Fruit fly (Drosophila melanogaster) whole organism, embryonic: ENCODE results near the gene Nepl13.

Source experiments
- Aef1 ChIP-seq: fragments of 200-800 bp; sonication (Bioruptor generic); IDR thresholded peaks from 3 replicates; pipeline ENCODE4 v1.3.6; 2022; ENCODE audit warnings: missing biosample characterization, missing genetic modification characterization
- Antp ChIP-seq: fragments of 200-800 bp; sonication (Bioruptor generic); optimal IDR thresholded peaks from 3 replicates; lab custom pipeline; 2016; ENCODE audit warnings: missing biosample characterization, missing genetic modification characterization
- Bgb ChIP-seq: fragments of 200-800 bp; sonication (Bioruptor generic); IDR thresholded peaks from 2 replicates; pipeline ENCODE4 v1.3.6; 2022; ENCODE audit warnings: missing biosample characterization, missing genetic modification characterization; ENCODE audit not compliant: partially characterized antibody
- CG10543 ChIP-seq: fragments of 200-800 bp; sonication (Bioruptor generic); optimal IDR thresholded peaks from 3 replicates; lab custom pipeline; 2017; ENCODE audit warnings: missing biosample characterization, mild to moderate bottlenecking, missing genetic modification characterization, moderate library complexity
- CG10565 ChIP-seq: fragments of 200-800 bp; sonication (Bioruptor generic); optimal IDR thresholded peaks from 3 replicates; lab custom pipeline; 2016; ENCODE audit warnings: missing biosample characterization, mild to moderate bottlenecking, missing genetic modification characterization
- CG13287 ChIP-seq: fragments of 200-800 bp; sonication (Bioruptor generic); IDR thresholded peaks from 2 replicates; pipeline ENCODE4 v1.3.6; 2022; ENCODE audit warnings: missing biosample characterization, missing genetic modification characterization; ENCODE audit not compliant: partially characterized antibody
- CG13424 ChIP-seq: fragments of 200-800 bp; sonication (Bioruptor generic); optimal IDR thresholded peaks from 2 replicates; lab custom pipeline; 2019; ENCODE audit warnings: missing biosample characterization, mild to moderate bottlenecking, missing genetic modification characterization, moderate library complexity
- CG1529 ChIP-seq: fragments of 200-800 bp; sonication (Bioruptor generic); optimal IDR thresholded peaks from 3 replicates; lab custom pipeline; 2018; ENCODE audit warnings: missing biosample characterization, missing genetic modification characterization
- CG1603 ChIP-seq: fragments of 200-800 bp; sonication (Bioruptor generic); optimal IDR thresholded peaks from 2 replicates; lab custom pipeline; 2019; ENCODE audit warnings: missing biosample characterization, mild to moderate bottlenecking, missing genetic modification characterization, moderate library complexity
- CG16779 ChIP-seq: fragments of 200-800 bp; sonication (Bioruptor generic); IDR thresholded peaks from 2 replicates; pipeline ENCODE4 v1.3.6; 2022; ENCODE audit warnings: missing biosample characterization, missing genetic modification characterization
- CG18262 ChIP-seq: fragments of 200-800 bp; optimal IDR thresholded peaks from 3 replicates; lab custom pipeline; 2019; ENCODE audit warnings: missing biosample characterization, mild to moderate bottlenecking, missing genetic modification characterization, moderate library complexity
- CG31365 ChIP-seq: fragments of 200-800 bp; sonication (Bioruptor generic); optimal IDR thresholded peaks from 2 replicates; lab custom pipeline; 2018; ENCODE audit warnings: missing biosample characterization, mild to moderate bottlenecking, missing genetic modification characterization
- CG3847 ChIP-seq: fragments of 200-800 bp; sonication (Bioruptor generic); IDR thresholded peaks from 2 replicates; pipeline ENCODE4 v1.3.6; 2022; ENCODE audit warnings: missing biosample characterization, missing genetic modification characterization
- CG4707 ChIP-seq: fragments of 200-800 bp; sonication (Bioruptor generic); optimal IDR thresholded peaks from 2 replicates; lab custom pipeline; 2018; ENCODE audit warnings: missing biosample characterization, mild to moderate bottlenecking, missing genetic modification characterization, moderate library complexity
- CG7745 ChIP-seq: fragments of 200-800 bp; sonication (Bioruptor generic); optimal IDR thresholded peaks from 2 replicates; lab custom pipeline; 2018; ENCODE audit warnings: missing biosample characterization, mild to moderate bottlenecking, missing genetic modification characterization, moderate library complexity
- CG9215 ChIP-seq: fragments of 200-800 bp; sonication (Bioruptor generic); IDR thresholded peaks from 2 replicates; pipeline ENCODE4 v1.3.6; 2022; ENCODE audit warnings: missing biosample characterization, missing genetic modification characterization
- CTCF ChIP-seq: fragments of 200-800 bp; sonication (Bioruptor generic); optimal IDR thresholded peaks from 2 replicates; lab custom pipeline; 2017; ENCODE audit warnings: missing biosample characterization, mild to moderate bottlenecking, missing genetic modification characterization, moderate library complexity
- Camta ChIP-seq: fragments of 200-800 bp; sonication (Bioruptor generic); optimal IDR thresholded peaks from 2 replicates; lab custom pipeline; 2016; ENCODE audit warnings: missing biosample characterization, missing genetic modification characterization
- D ChIP-seq, 2 experiments: fragments of 200-800 bp in 1 of 2; fragments of >200 bp in 1 of 2; sonication (Bioruptor generic) in 1 of 2; optimal IDR thresholded peaks; 2 replicates in 1 of 2; 3 replicates in 1 of 2; lab custom pipeline; 2017; ENCODE audit warnings: mild to moderate bottlenecking in 1 of 2, missing biosample characterization in 1 of 2, missing genetic modification characterization in 1 of 2, missing genetic modification reagents in 1 of 2
- E2f2 ChIP-seq: fragments of 200-800 bp; sonication (Bioruptor generic); IDR thresholded peaks from 2 replicates; pipeline ENCODE4 v1.3.6; 2022; ENCODE audit warnings: missing biosample characterization, missing genetic modification characterization
- Med ChIP-seq: fragments of 200-800 bp; sonication (Bioruptor generic); peaks from one replicate; lab custom pipeline; 2016; ENCODE audit warnings: missing biosample characterization, missing genetic modification characterization, mild to moderate bottlenecking, inconsistent platforms, moderate library complexity
- Meics ChIP-seq: fragments of 200-800 bp; sonication (Bioruptor generic); optimal IDR thresholded peaks from 2 replicates; lab custom pipeline; 2017; ENCODE audit warnings: missing biosample characterization, mild to moderate bottlenecking, missing genetic modification characterization
- NC2β ChIP-seq: fragments of 200-800 bp; sonication (Bioruptor generic); optimal IDR thresholded peaks from 2 replicates; lab custom pipeline; 2016; ENCODE audit warnings: missing biosample characterization, missing genetic modification characterization
- Taf1 ChIP-seq: fragments of 200-800 bp; sonication (Bioruptor generic); IDR thresholded peaks from 2 replicates; pipeline ENCODE4 v1.3.6; 2022; ENCODE audit warnings: missing biosample characterization, missing genetic modification characterization
- ac ChIP-seq: fragments of 200-800 bp; sonication (Bioruptor generic); optimal IDR thresholded peaks from 3 replicates; lab custom pipeline; 2017; ENCODE audit warnings: missing biosample characterization, mild to moderate bottlenecking, missing genetic modification characterization
- ap ChIP-seq: fragments of 200-800 bp; sonication (Bioruptor generic); IDR thresholded peaks from 2 replicates; pipeline ENCODE4 v1.3.6; 2022; ENCODE audit warnings: missing biosample characterization, missing genetic modification characterization
- ase ChIP-seq: fragments of 200-800 bp; sonication (Bioruptor generic); IDR thresholded peaks from 3 replicates; pipeline ENCODE4 v1.3.6; 2022; ENCODE audit warnings: missing biosample characterization, missing genetic modification characterization
- bbx ChIP-seq: fragments of 200-800 bp; sonication (Bioruptor generic); IDR thresholded peaks from 2 replicates; pipeline ENCODE4 v1.3.6; 2022; ENCODE audit warnings: missing biosample characterization, missing genetic modification characterization; ENCODE audit not compliant: partially characterized antibody
- bowl ChIP-seq: fragments of 200-800 bp; sonication (Bioruptor generic); IDR thresholded peaks from 2 replicates; pipeline ENCODE4 v1.3.6; 2022; ENCODE audit warnings: missing biosample characterization, missing genetic modification characterization
- disco-r ChIP-seq: fragments of 200-800 bp; sonication (Bioruptor generic); optimal IDR thresholded peaks from 2 replicates; lab custom pipeline; 2016; ENCODE audit warnings: missing biosample characterization, missing genetic modification characterization
- gcm ChIP-seq: fragments of 200-800 bp; sonication (Bioruptor generic); optimal IDR thresholded peaks from 2 replicates; lab custom pipeline; 2019; ENCODE audit warnings: missing biosample characterization, mild to moderate bottlenecking, missing genetic modification characterization, moderate library complexity
- hb ChIP-seq: fragments of 200-800 bp; sonication (Bioruptor generic); IDR thresholded peaks from 3 replicates; pipeline ENCODE4 v1.3.6; 2022; ENCODE audit warnings: missing biosample characterization, missing genetic modification characterization; ENCODE audit not compliant: partially characterized antibody
- insv ChIP-seq, 2 experiments: fragments of 200-800 bp; sonication (Bioruptor generic); optimal IDR thresholded peaks; 3 replicates each; lab custom pipeline; 2016 to 2018; ENCODE audit warnings: missing biosample characterization in 2 of 2, missing genetic modification characterization in 2 of 2
- inv ChIP-seq: fragments of 200-800 bp; sonication (Bioruptor generic); IDR thresholded peaks from 2 replicates; pipeline ENCODE4 v1.3.6; 2022; ENCODE audit warnings: missing biosample characterization, missing genetic modification characterization; ENCODE audit not compliant: partially characterized antibody
- oc ChIP-seq: fragments of 200-800 bp; sonication (Bioruptor generic); optimal IDR thresholded peaks from 2 replicates; lab custom pipeline; 2018; ENCODE audit warnings: missing biosample characterization, mild to moderate bottlenecking, missing genetic modification characterization, moderate library complexity
- pho ChIP-seq: fragments of 200-800 bp; sonication (Bioruptor generic); optimal IDR thresholded peaks from 2 replicates; lab custom pipeline; 2016; ENCODE audit warnings: missing biosample characterization, missing genetic modification characterization
- pum ChIP-seq: fragments of 200-800 bp; sonication (Bioruptor generic); optimal IDR thresholded peaks from 2 replicates; lab custom pipeline; 2016; ENCODE audit warnings: missing biosample characterization, missing genetic modification characterization
- ranshi ChIP-seq: fragments of 200-800 bp; sonication (Bioruptor generic); IDR thresholded peaks from 2 replicates; pipeline ENCODE4 v1.3.6; 2022; ENCODE audit warnings: missing biosample characterization, missing genetic modification characterization
- repo ChIP-seq: fragments of 200-800 bp; sonication (Bioruptor generic); optimal IDR thresholded peaks from 2 replicates; lab custom pipeline; 2016; ENCODE audit warnings: missing biosample characterization, missing genetic modification characterization
- scrt ChIP-seq: fragments of 200-800 bp; sonication (Bioruptor generic); optimal IDR thresholded peaks from 2 replicates; lab custom pipeline; 2018; ENCODE audit warnings: missing biosample characterization, mild to moderate bottlenecking, missing genetic modification characterization, moderate library complexity
- so ChIP-seq: fragments of 200-800 bp; sonication (Bioruptor generic); IDR thresholded peaks from 3 replicates; pipeline ENCODE4 v1.3.6; 2022; ENCODE audit warnings: missing biosample characterization, missing genetic modification characterization
- stc ChIP-seq: fragments of 200-800 bp; sonication (Bioruptor generic); IDR thresholded peaks from 2 replicates; pipeline ENCODE4 v1.3.6; 2022; ENCODE audit warnings: missing biosample characterization, missing genetic modification characterization
- sug ChIP-seq: fragments of 200-800 bp; optimal IDR thresholded peaks from 2 replicates; lab custom pipeline; 2019; ENCODE audit warnings: missing biosample characterization, mild to moderate bottlenecking, missing genetic modification characterization, moderate library complexity
- tgo ChIP-seq: fragments of 200-800 bp; sonication (Bioruptor generic); IDR thresholded peaks from 3 replicates; pipeline ENCODE4 v1.3.6; 2022; ENCODE audit warnings: missing biosample characterization, missing genetic modification characterization
- tio ChIP-seq: fragments of 200-800 bp; sonication (Bioruptor generic); optimal IDR thresholded peaks from 2 replicates; lab custom pipeline; 2017; ENCODE audit warnings: missing biosample characterization, missing genetic modification characterization, inconsistent platforms
- trh ChIP-seq: fragments of 200-800 bp; sonication (Bioruptor generic); optimal IDR thresholded peaks from 2 replicates; lab custom pipeline; 2016; ENCODE audit warnings: missing biosample characterization, missing genetic modification characterization
- yki ChIP-seq: fragments of >200 bp; optimal IDR thresholded peaks from 3 replicates; lab custom pipeline; 2018
- zfh1 ChIP-seq: fragments of 200-800 bp; sonication (Bioruptor generic); IDR thresholded peaks from 3 replicates; pipeline ENCODE4 v1.3.6; 2022; ENCODE audit warnings: missing biosample characterization, missing genetic modification characterization

Gene Nepl13

DNA sequence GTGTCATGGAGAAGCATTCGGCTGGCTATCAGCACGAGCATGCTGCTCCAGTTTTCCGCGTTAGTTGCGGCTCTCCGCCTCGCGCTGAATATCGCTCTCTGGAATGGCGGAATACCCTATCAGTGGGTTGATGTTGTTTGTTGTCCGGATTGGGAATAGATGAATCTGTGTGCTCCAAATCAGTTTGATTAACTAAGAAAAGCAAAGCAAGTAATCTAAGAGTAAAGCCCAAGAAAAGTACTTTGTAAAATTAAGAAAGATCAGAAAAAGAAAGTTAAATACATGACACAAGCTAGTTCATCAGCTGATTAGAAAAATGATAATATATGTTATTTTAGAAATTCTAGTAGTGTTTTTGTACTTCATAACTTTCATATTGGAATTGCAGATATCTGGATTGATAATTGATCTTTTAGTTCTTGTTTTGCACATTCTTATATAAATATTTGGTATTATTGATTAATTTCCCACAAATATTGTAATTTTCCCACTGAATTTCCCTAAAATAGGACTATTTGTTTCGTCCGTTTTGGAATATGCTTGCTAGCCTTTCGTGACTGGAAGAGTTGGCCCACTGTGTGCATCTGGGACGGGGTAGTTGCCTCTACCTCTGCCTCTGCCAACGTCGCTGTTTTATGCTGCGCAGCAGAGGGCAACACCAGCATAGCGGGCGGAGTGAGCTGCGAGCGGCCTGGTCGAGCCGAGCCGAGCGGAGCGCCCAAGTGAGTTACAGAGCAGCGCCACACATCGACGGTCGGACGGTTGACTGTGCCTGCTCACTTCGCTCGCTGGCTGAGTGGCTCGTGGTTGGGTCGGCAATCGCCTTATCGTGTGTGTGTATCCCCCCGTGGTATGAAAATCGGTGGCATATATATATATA lies 6.7 kb downstream of the Nepl13 start (continued):
- TF ChIP-seq trh (GFP tag; lab: Kevin White, UChicago): peak; percentile 11
- TF ChIP-seq ase (GFP tag; lab: Robert Waterston, UW): peak; percentile 35; the same call in 2 of the 3 replicates
- no peak for TF ChIP-seq D (optimal IDR thresholded peaks at IDR 0.05; lab: Kevin White, UChicago)
- peak; percentile 59 for TF ChIP-seq D (GFP tag; optimal IDR thresholded peaks at IDR 0.05; lab: Kevin White, UChicago)
- peak; percentile 53; the same call in 1 of the 2 replicates for TF ChIP-seq bowl
- TF ChIP-seq ap (GFP tag; lab: Robert Waterston, UW): peak; percentile 6; the same call in 1 of the 2 replicates
- no peak for TF ChIP-seq Taf1 (GFP tag; lab: Robert Waterston, UW)
- peak; percentile 79 for TF ChIP-seq CG13424 (tag; lab: Kevin White, UChicago)
- peak; percentile 10; the same call in 1 of the 2 replicates for TF ChIP-seq stc (GFP tag; lab: Robert Waterston, UW)
- no peak; the same call in 1 of the 2 replicates for TF ChIP-seq E2f2 (GFP tag; lab: Robert Waterston, UW)
- peak; percentile 24; the same call in 2 of the 3 replicates for TF ChIP-seq so (GFP tag; lab: Robert Waterston, UW)
- no peak for TF ChIP-seq NC2β (GFP tag; lab: Kevin White, UChicago)
- TF ChIP-seq insv (GFP tag; optimal IDR thresholded peaks at IDR 0.05; lab: Kevin White, UChicago): no peak
- peak; percentile 25 for TF ChIP-seq gcm (GFP tag; lab: Kevin White, UChicago)
- peak; percentile 54; the same call in 1 of the 2 replicates for TF ChIP-seq CG16779 (GFP tag; lab: Robert Waterston, UW)
- peak; percentile 22 for TF ChIP-seq disco-r (GFP tag; lab: Kevin White, UChicago)
- no peak for TF ChIP-seq tio
- peak; percentile 54 for TF ChIP-seq CG13287
- peak; percentile 42; the same call in 1 of the 2 replicates for TF ChIP-seq CG9215
- TF ChIP-seq CG1529 (GFP tag; lab: Kevin White, UChicago): peak; percentile 22
- peak; percentile 26 for TF ChIP-seq repo (GFP tag; lab: Kevin White, UChicago)
- TF ChIP-seq CG3847 (GFP tag; lab: Robert Waterston, UW): peak; percentile 41; the same call in 1 of the 2 replicates
- no peak for TF ChIP-seq yki
- TF ChIP-seq CG18262 (tag; lab: Kevin White, UChicago): peak; percentile 77
- peak; percentile 77 for TF ChIP-seq Meics
- TF ChIP-seq Bgb: peak; percentile 41; the same call in 1 of the 2 replicates
- no peak for TF ChIP-seq hb (GFP tag; lab: Robert Waterston, UW)
- TF ChIP-seq Camta (GFP tag; lab: Kevin White, UChicago): peak; percentile 64
- peak; percentile 42; the same call in 2 of the 3 replicates for TF ChIP-seq zfh1 (GFP tag; lab: Robert Waterston, UW)
- TF ChIP-seq Antp (GFP tag; lab: Kevin White, UChicago): peak; percentile 11
- TF ChIP-seq tgo (GFP tag; lab: Robert Waterston, UW): peak; percentile 43; the same call in 2 of the 3 replicates
- peak; percentile 31 for TF ChIP-seq CTCF (GFP tag; lab: Kevin White, UChicago)
- no peak for TF ChIP-seq ac (GFP tag; lab: Kevin White, UChicago)
- peak; percentile 56 for TF ChIP-seq pho
- TF ChIP-seq sug: peak; percentile 50
- peak; percentile 90 for TF ChIP-seq CG10543 (GFP tag; lab: Kevin White, UChicago)
- TF ChIP-seq pum: peak; percentile 41
- TF ChIP-seq CG1603 (tag; lab: Kevin White, UChicago): peak; percentile 31
- TF ChIP-seq ranshi (GFP tag; lab: Robert Waterston, UW): 0 out of 2 replicates have a peak, but pooled peaks have one; percentile 16
- no peak for TF ChIP-seq inv (GFP tag; lab: Robert Waterston, UW)
- TF ChIP-seq oc (tag; lab: Kevin White, UChicago): no peak
- no peak for TF ChIP-seq CG10565 (GFP tag; lab: Kevin White, UChicago)
- TF ChIP-seq CG31365 (tag; lab: Kevin White, UChicago): no peak
- peak; percentile 38 for TF ChIP-seq scrt
- no peak for TF ChIP-seq CG7745
- peak; percentile 61 for TF ChIP-seq bbx (GFP tag; lab: Robert Waterston, UW)
- peak; percentile 66 for TF ChIP-seq CG4707 (GFP tag; lab: Kevin White, UChicago)
- TF ChIP-seq Aef1 (GFP tag; lab: Robert Waterston, UW): peak; percentile 25; the same call in 1 of the 3 replicates
- TF ChIP-seq Med (GFP tag; lab: Kevin White, UChicago): peak; percentile 86
